Worm (Caenorhabditis elegans) whole organism, L4 larva: ENCODE results near the gene C39E9.8.

ENCODE experiments used
- ama-1 ChIP-seq: fragments of 150-350 bp; optimal IDR thresholded peaks from 2 replicates; lab custom pipeline; 2014; ENCODE audit warnings: inconsistent platforms, mixed read lengths
- egl-43 ChIP-seq: fragments of 200-800 bp; sonication (Bioruptor generic); IDR thresholded peaks from 2 replicates; pipeline ENCODE4 v1.3.6; 2022; ENCODE audit warnings: missing genetic modification reagents, missing genetic modification characterization, missing compliant biosample characterization
- lin-38 ChIP-seq: fragments of 200-800 bp; sonication (Bioruptor generic); IDR thresholded peaks from 2 replicates; pipeline ENCODE4 v1.3.6; 2022; ENCODE audit warnings: missing genetic modification reagents, missing genetic modification characterization, missing compliant biosample characterization
- pha-4 ChIP-seq, 2 experiments: fragments of 150-350 bp in 1 of 2; fragments of 200-800 bp in 1 of 2; sonication (Bioruptor generic) in 1 of 2; IDR thresholded peaks in 1 of 2; optimal IDR thresholded peaks in 1 of 2; 2 replicates each; pipeline versions ENCODE4 v1.3.6 to Lab custom; 2014 to 2022; ENCODE audit warnings: missing genetic modification characterization in 2 of 2, missing genetic modification reagents in 2 of 2, missing biosample characterization in 1 of 2, missing compliant biosample characterization in 1 of 2

C39E9.8 gene

ce11 chrIV:13127720-13128119 lies 48.5 kb downstream of the C39E9.8 start:
- no peak for TF ChIP-seq lin-38 (GFP tag; lab: Robert Waterston, UW)
- TF ChIP-seq pha-4 (GFP tag; IDR thresholded peaks at IDR 0.05; lab: Robert Waterston, UW): 0 out of 2 replicates have a peak, but pooled peaks have one; percentile 21
- no peak for TF ChIP-seq pha-4 (tag; optimal IDR thresholded peaks at IDR 0.05; lab: Kevin White, UChicago)
- TF ChIP-seq ama-1 (lab: Kevin White, UChicago): no peak
- 0 out of 2 replicates have a peak, but pooled peaks have one; percentile 33 for TF ChIP-seq egl-43
- TF ChIP-seq, all 104 proteins: peak for 2
